Fruit fly (Drosophila melanogaster): Measurements from ENCODE around the gene Jasper.
A peak's percentile ranks its signal among the peaks of the same experiment; 100 is the strongest.

Jasper gene

dm6 chr3R:30037630-30038029, 14.7 kb upstream of the Jasper start, which contains the start of gene ocn:
ocn (minus strand) TSS chr3R:30037730.
- TF ChIP-seq achi (GFP tag; optimal IDR thresholded peaks at IDR 0.05), result no peak
- TF ChIP-seq Smox (GFP tag; optimal IDR thresholded peaks at IDR 0.05), result no peak
- TF ChIP-seq net (GFP tag; optimal IDR thresholded peaks at IDR 0.05), result no peak
- no peak for TF ChIP-seq CG11762 (GFP tag; optimal IDR thresholded peaks at IDR 0.05; ENCODE audit: insufficient read depth)
- TF ChIP-seq CG11902 (GFP tag; optimal IDR thresholded peaks at IDR 0.05), result no peak
- TF ChIP-seq CG7368 (GFP tag; optimal IDR thresholded peaks at IDR 0.05), result no peak
- no peak for TF ChIP-seq CG8119 (GFP tag; IDR thresholded peaks at IDR 0.05)
- no peak for TF ChIP-seq CG16779 (tag; optimal IDR thresholded peaks at IDR 0.05)
- no peak for TF ChIP-seq CG6854 (GFP tag; optimal IDR thresholded peaks at IDR 0.05)
- no peak for TF ChIP-seq Met (GFP tag; optimal IDR thresholded peaks at IDR 0.05)
- TF ChIP-seq vri (GFP tag; optimal IDR thresholded peaks at IDR 0.05), result no peak
- no peak for TF ChIP-seq Sox14 (GFP tag; optimal IDR thresholded peaks at IDR 0.05)
- no peak for TF ChIP-seq salr (GFP tag; optimal IDR thresholded peaks at IDR 0.05)
- TF ChIP-seq esn (GFP tag; optimal IDR thresholded peaks at IDR 0.05), result no peak
- TF ChIP-seq Hr38 (GFP tag; optimal IDR thresholded peaks at IDR 0.05), result no peak
- no peak for TF ChIP-seq pdm3 (GFP tag; optimal IDR thresholded peaks at IDR 0.05)
- no peak for TF ChIP-seq Eip75B (GFP tag; optimal IDR thresholded peaks at IDR 0.05)

- no peak for TF ChIP-seq CG10669 (GFP tag; optimal IDR thresholded peaks at IDR 0.05)
- no peak for TF ChIP-seq dsx (GFP tag; optimal IDR thresholded peaks at IDR 0.05; ENCODE audit: poor library complexity, severe bottlenecking)
- TF ChIP-seq CG34406 (GFP tag; optimal IDR thresholded peaks at IDR 0.05), result no peak
Measured at dm6 chr3R:30038628-30039027, 13.7 kb upstream of the Jasper start, which contains the start of gene janB. janB (minus strand) TSS chr3R:30038728.

dm6 chr3R:30039494-30039893, 12.8 kb upstream of the Jasper start, which contains the start of the genes janA, Sry-alpha and Sry-beta:
janA (minus strand) TSS chr3R:30039533.
Sry-alpha (plus strand) TSS chr3R:30039719.
Sry-beta (plus strand) TSS chr3R:30039719.
- TF ChIP-seq CG6792 (GFP tag; optimal IDR thresholded peaks at IDR 0.05), result no peak
- peak; percentile 91 for TF ChIP-seq dsx (GFP tag; optimal IDR thresholded peaks at IDR 0.05; ENCODE audit: poor library complexity, severe bottlenecking)
- TF ChIP-seq CG10631 (GFP tag; optimal IDR thresholded peaks at IDR 0.05), result no peak
- TF ChIP-seq esn (GFP tag; optimal IDR thresholded peaks at IDR 0.05), result peak; percentile 45
- TF ChIP-seq CG3032 (tag; optimal IDR thresholded peaks at IDR 0.05), result peak; percentile 18

dm6 chr3R:30040879-30041278, 11.4 kb upstream of the Jasper start:
- TF ChIP-seq Ets96B (tag; optimal IDR thresholded peaks at IDR 0.05), result no peak
- no peak for TF ChIP-seq CG4318 (GFP tag; optimal IDR thresholded peaks at IDR 0.05)
- no peak for TF ChIP-seq CG34406 (GFP tag; optimal IDR thresholded peaks at IDR 0.05)
- TF ChIP-seq Hr4 (GFP tag; optimal IDR thresholded peaks at IDR 0.05), result no peak
- no peak for TF ChIP-seq CG6854 (GFP tag; optimal IDR thresholded peaks at IDR 0.05)
- no peak for TF ChIP-seq eg (GFP tag; IDR thresholded peaks at IDR 0.05)
- no peak for TF ChIP-seq CG10669 (GFP tag; optimal IDR thresholded peaks at IDR 0.05)
- TF ChIP-seq lz (GFP tag; optimal IDR thresholded peaks at IDR 0.05), result no peak
- no peak for TF ChIP-seq Hr38 (GFP tag; optimal IDR thresholded peaks at IDR 0.05)
- TF ChIP-seq Sox102F (GFP tag; optimal IDR thresholded peaks at IDR 0.05), result no peak
- TF ChIP-seq CG8632 (GFP tag; optimal IDR thresholded peaks at IDR 0.05), result no peak
- no peak for TF ChIP-seq dsx (GFP tag; optimal IDR thresholded peaks at IDR 0.05; ENCODE audit: poor library complexity, severe bottlenecking)
- TF ChIP-seq CG11902 (GFP tag; optimal IDR thresholded peaks at IDR 0.05), result no peak
- no peak for TF ChIP-seq acj6 (GFP tag; optimal IDR thresholded peaks at IDR 0.05)
- no peak for TF ChIP-seq CG15336 (GFP tag; IDR thresholded peaks at IDR 0.05)

dm6 chr3R:30043139-30043744, 9.1 kb upstream of the Jasper start, which contains the start of gene Sry-delta:
Sry-delta (plus strand) TSS chr3R:30043341.
- peak; percentile 77 for TF ChIP-seq CG6163 (GFP tag; IDR thresholded peaks at IDR 0.05)
- TF ChIP-seq Ets96B (tag; optimal IDR thresholded peaks at IDR 0.05), result no peak
- peak; percentile 61 for TF ChIP-seq fkh (GFP tag; optimal IDR thresholded peaks at IDR 0.05)
- TF ChIP-seq CG6854 (GFP tag; optimal IDR thresholded peaks at IDR 0.05), result peak; percentile 57
- no peak for TF ChIP-seq pdm3 (GFP tag; optimal IDR thresholded peaks at IDR 0.05)
- peak in 1 of 2 experiments; percentile 46 for TF ChIP-seq salr (GFP tag; optimal IDR thresholded peaks at IDR 0.05)
- peak; percentile 79 for TF ChIP-seq esn (GFP tag; optimal IDR thresholded peaks at IDR 0.05)
- no peak for TF ChIP-seq CG15336 (GFP tag; IDR thresholded peaks at IDR 0.05)
- TF ChIP-seq eg (GFP tag; IDR thresholded peaks at IDR 0.05), result peak; percentile 41; the same call in 1 of the 3 replicates
- TF ChIP-seq CG8632 (GFP tag; optimal IDR thresholded peaks at IDR 0.05), result no peak
- peak; percentile 68 for TF ChIP-seq CG3032 (tag; optimal IDR thresholded peaks at IDR 0.05)
- no peak for TF ChIP-seq CG16779 (tag; optimal IDR thresholded peaks at IDR 0.05)
- TF ChIP-seq CG11762 (GFP tag; optimal IDR thresholded peaks at IDR 0.05; ENCODE audit: insufficient read depth), result peak; percentile 8
- peak; percentile 48 for TF ChIP-seq CG34406 (GFP tag; optimal IDR thresholded peaks at IDR 0.05)
- no peak for TF ChIP-seq svp (GFP tag)
- peak; percentile 84 for TF ChIP-seq CG31627 (GFP tag; optimal IDR thresholded peaks at IDR 0.05)
- TF ChIP-seq dsx (GFP tag; optimal IDR thresholded peaks at IDR 0.05; ENCODE audit: poor library complexity, severe bottlenecking), result peak; percentile 41
- TF ChIP-seq CG3919 (GFP tag; optimal IDR thresholded peaks at IDR 0.05), result no peak
- no peak for TF ChIP-seq Hr38 (GFP tag; optimal IDR thresholded peaks at IDR 0.05)
- peak; percentile 79 for TF ChIP-seq lz (GFP tag; optimal IDR thresholded peaks at IDR 0.05)
- peak; percentile 81 for TF ChIP-seq Hr39 (GFP tag; optimal IDR thresholded peaks at IDR 0.05)
- TF ChIP-seq Eip78C (GFP tag), result peak; percentile 21
- peak; percentile 78 for TF ChIP-seq cyc (GFP tag; optimal IDR thresholded peaks at IDR 0.05)
- peak; percentile 44 for TF ChIP-seq CG6792 (GFP tag; optimal IDR thresholded peaks at IDR 0.05)

Measured in whole organism, prepupa.